Fruit fly (Drosophila melanogaster) whole organism, larva: ENCODE data around the gene galla-2.

Experiments
- noc ChIP-seq: fragments of 200-800 bp; sonication (Bioruptor generic); optimal IDR thresholded peaks from 3 replicates; lab custom pipeline; 2019; ENCODE audit warnings: missing biosample characterization, mild to moderate bottlenecking, missing genetic modification characterization, moderate library complexity

Gene galla-2

DNA sequence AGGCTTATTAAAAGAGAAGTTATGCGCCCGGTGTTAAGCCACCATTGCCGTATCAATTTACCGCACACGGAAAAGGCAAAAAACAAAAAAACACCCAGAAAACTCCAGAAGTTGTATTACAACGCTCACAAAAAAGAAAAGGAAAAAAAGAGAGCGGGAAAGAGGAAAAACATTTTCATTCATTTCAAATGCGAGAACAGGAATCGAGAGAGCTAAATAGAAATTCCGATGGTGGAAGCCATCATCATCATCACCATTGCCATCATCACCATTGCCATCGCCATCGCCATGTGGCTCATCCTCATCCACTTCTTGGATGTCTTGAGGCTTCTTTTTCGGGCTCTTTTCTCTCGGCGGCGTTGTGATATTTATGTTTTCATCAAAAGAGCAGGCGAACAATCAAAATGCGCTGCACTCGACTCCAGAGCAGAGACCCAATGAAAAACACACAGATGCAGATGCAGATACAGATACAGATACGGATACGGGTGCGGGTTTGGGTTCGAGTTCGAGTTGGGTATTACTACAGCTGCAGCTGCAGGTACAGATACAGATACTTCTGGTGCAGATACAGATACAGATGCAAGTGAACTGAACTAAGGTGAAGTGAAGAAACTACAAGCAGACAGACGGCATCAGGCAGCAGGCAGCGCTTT lies 31.5 kb upstream of the galla-2 start:
- TF ChIP-seq noc (tag; lab: Kevin White, UChicago) = no peak

DNA sequence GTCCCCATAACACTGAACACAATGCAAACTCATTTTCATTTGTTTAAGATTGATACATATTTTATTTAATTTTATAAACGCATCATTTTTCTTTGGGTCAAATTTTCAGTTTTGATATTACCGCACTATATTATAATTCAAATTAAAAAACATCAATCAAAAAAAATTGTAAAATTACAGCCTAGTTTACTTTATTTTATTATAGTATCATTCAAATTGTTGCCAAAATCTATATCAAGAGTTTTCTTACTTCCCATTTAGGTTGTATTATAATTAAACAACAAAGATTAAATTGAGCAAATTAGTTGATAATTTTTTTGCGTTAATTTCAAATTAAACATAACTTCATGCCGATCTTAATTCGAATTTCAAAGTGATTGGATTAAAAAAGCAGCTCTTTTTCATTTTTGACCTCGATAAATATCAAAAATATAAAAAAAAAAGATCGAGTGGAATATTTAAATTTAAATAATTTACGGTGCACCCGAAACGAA lies 30.8 kb upstream of the galla-2 start:
- no peak for TF ChIP-seq noc (tag; lab: Kevin White, UChicago)

DNA sequence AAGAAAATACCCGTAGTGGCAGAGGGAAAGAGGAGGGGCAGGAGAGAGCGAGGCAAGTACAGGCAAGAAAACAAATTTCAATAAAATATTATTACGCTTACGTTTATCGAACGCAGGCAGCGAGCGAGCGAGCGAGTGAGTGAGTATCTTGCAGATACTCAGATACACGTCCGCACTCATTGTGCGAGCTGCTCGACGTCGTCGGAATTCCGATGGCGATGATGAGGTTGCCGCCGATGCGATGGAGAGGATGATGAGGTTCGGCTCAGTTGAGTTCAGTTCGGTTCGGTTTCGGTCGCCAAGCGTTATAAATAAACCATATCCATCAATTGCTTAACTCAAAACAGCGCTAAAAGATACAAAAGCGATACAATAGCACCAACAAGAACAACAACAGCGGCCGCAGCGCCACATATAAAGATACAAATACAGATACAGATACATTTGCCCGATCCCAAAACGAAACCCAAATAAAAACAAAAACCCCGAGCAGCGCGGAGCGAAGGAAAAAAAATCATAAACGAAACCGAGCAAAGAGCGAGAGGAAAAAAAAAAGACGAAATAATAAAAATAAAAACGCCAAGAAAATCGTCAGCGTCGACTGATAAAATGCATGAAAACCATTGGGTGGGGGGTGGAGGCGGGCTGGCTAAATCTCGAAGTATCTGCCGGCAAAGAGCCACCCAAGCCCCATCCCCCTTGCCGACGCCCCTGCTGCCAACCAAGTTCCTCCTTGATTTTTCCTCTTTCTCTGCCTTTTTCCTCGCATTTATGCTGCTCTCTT lies 30.2 kb upstream of the galla-2 start:
- TF ChIP-seq noc (tag; lab: Kevin White, UChicago) = peak; percentile 32

DNA sequence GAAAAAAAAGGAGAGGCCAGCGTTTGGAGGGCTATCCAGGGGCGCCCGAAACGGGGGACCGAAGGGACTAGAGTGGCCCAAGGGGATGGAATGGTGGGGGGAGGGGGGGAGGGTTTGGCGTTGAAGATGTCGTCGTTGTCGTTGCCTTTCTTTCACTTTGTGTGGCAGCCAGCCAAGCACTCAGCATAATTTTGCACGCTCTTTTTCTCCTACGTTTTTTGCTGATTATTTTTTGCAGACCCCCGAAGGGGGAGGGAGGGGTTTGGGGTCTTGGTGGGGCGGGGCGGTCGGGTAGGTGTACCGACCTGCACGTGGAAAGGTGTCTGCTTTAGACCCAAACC lies 29.6 kb upstream of the galla-2 start:
- TF ChIP-seq noc (tag; lab: Kevin White, UChicago) = no peak

DNA sequence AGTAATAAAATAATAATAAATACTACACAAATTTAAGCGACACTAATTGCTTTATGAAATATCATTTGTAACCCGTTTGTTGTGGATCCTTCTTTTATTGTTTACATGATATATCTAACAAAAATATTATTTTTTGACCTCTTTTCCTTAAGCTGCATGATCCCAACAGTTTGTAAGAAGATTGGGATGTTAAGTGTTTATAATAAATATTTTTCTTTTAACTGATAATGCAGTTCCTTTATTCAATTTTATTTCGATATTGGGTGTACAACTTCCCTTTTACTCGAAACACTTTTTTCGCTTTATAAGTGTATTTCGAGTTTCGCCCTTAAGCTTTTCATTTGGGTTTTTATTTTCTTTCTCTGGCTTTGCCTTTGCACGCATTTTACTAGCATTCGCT lies 29.1 kb upstream of the galla-2 start:
- TF ChIP-seq noc (tag; lab: Kevin White, UChicago) = no peak

DNA sequence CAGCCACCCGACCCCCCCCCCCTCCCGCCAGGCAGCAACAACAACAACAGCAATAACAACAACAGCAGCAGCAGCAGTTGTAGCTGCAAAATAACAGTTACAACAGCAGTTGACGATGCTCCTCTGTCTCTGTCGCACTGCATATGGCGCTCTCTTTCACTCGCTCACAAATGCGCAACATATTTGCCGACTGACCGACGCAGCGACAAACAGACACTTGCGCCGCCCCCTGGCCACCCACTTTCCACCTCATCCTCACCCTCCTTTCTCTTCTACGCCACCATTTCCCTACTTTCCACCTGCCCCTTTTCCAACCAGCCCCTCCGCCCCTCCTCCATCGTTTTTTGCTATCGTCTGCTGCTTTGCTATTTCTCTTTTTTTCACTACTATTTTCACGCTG lies 28.7 kb upstream of the galla-2 start:
- TF ChIP-seq noc (tag; lab: Kevin White, UChicago) = no peak

DNA sequence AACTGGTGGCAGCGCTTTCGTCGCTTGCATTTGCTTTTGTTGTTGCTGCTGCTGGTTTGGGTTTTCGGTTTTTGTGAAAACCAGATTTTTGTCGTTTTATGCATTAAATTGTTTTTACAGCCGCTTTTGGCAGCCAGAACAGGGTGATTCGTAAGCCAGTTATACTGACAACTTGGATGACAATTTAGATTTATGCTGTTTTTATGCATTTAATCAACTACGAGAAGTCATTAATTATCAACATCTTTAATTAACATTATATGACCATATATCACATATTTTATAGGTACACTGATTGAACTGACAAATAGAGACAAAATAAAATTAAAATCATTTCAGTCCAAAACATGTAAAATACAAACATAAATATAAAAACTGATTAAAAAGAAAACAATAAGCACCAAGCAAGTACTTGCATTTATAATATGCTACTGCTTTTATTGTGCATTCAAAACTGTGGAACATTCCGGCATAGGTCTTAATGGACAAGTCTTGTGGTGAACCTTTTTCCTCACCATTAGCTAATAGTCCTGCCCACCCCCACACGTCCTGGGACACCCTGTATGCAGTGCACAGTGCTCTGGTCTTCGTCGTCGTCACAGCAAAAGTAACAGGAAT lies 27.8 kb upstream of the galla-2 start:
- no peak for TF ChIP-seq noc (tag; lab: Kevin White, UChicago)

DNA sequence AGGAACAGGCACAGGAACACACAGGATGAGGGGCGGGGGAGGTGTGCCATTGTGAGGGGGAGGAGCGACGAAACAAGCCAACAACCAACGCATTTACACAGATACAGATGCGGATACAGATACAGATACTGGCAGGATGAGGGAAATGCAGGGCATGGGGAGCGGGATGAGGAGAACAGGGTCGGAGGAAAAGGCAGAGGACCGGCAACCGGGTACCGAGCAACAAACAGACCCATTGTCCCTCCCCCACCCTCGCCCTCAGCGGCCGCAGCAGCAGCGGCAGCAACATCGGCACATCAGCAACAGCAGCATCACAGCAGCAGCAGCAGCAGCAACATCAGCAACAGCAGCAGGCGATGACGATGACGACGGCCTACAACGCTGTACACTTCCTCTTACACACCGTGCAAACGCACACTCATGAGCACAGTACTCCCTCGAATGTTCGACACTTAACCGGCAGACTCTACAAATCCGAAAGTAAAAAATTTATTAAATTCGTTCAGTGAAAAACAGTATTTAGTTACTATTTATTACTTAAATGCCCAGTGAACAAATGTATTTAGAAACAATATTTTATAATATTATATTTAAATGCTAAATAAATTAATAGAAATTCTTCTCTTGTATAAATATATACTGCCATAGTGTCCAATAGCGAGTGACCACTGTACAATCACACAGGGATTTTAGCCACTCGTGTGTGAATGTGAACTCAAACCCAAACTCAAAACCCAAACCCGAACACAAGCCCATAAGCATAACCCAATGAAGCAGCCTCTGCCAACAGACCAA lies 27.1 kb upstream of the galla-2 start:
- TF ChIP-seq noc (tag; lab: Kevin White, UChicago) = peak; percentile 51

DNA sequence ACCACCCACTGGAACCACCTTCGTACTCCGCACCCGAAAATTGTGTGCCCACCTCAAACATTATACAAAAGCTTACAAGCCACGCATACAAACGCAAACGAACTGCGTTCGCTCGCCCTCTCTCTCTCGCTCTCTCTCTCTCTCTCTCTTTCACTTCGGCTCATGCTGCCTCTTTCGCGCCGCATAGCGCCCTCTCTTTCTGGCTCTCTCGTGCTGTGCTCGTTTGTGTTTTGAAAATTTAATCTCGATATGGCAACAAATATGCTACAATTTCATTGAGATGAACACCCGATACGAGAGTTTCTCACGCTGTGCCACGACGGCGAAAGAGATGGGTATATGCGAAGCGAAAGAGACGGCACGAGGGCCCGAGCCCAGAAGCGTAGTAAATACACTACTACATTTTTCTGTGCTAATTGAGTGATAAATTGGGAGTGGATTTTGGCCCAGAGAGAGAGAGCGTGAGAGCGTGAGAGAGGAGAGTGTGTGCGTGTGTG lies 26.1 kb upstream of the galla-2 start:
- peak; percentile 31 for TF ChIP-seq noc (tag; lab: Kevin White, UChicago)

DNA sequence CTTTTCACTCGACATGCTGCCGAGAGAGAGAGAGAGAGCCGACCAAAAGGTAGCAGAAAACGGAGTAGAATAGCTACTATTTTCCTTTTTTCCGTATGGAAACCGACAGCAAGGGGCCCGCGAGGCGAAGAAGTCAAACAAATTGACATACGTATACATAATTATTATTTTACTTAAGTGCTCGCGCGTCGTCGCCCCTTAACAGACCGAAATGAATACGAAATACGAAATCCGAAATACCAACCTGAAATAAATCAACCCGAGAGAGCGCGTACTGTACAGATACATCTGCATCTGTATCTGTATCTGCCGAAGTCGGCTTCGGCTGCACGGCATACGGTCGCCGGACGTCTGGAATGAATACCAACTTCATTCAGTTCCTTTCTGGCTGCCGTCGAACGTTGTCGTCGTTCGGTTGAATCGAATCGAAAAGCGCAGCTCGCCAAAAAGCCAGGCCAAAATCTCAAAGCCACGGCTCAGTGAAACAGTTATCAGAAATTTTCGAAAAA lies 25.1 kb upstream of the galla-2 start:
- TF ChIP-seq noc (tag; lab: Kevin White, UChicago) = peak; percentile 44

DNA sequence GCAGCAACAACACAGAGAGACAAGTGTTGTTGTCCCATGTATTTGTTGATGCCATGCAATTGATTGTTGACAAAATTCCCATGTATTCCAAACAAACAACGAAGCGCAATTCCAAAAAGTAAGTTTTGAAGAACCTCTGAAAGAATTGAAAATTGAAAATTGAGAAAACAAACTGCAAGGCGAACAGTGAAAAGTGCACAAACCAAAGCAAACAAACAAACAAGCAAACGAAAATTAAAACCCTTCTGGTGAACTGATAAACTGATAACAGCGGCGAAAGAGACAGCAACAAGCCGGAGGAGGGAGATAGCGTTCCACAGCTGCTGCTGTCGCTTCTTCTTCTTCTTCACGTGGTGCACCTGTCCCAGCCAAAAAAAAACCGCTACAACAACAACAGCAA lies 24.1 kb upstream of the galla-2 start:
- no peak for TF ChIP-seq noc (tag; lab: Kevin White, UChicago)

DNA sequence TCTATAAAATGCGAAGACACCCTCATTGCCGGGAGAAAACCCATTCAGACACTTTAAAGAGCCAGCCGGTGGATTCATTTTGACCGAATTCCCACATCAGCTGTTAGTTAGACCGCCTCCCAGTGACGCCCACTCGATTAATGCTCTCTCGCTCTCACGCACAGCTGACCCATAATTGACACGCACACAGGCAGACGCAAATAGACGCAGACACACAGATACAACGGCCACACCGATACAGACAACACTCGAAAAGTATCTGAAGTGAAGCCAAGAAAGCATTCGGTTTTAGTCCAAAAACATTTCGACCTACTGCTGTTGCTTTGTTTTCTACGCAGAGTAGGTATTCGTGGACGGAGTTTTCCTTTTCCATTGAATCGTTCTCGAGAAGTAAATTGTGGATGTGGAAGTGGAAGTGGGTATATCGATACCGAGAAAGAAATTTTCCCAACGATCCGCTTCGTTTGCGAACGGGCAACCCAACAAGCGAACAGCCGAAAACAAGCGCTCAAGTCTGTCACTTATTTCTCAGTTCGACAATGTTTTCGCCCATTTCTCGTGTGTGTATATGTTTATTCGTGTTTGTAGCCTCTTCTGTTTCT lies 22.5 kb upstream of the galla-2 start:
- TF ChIP-seq noc (tag; lab: Kevin White, UChicago) = no peak

DNA sequence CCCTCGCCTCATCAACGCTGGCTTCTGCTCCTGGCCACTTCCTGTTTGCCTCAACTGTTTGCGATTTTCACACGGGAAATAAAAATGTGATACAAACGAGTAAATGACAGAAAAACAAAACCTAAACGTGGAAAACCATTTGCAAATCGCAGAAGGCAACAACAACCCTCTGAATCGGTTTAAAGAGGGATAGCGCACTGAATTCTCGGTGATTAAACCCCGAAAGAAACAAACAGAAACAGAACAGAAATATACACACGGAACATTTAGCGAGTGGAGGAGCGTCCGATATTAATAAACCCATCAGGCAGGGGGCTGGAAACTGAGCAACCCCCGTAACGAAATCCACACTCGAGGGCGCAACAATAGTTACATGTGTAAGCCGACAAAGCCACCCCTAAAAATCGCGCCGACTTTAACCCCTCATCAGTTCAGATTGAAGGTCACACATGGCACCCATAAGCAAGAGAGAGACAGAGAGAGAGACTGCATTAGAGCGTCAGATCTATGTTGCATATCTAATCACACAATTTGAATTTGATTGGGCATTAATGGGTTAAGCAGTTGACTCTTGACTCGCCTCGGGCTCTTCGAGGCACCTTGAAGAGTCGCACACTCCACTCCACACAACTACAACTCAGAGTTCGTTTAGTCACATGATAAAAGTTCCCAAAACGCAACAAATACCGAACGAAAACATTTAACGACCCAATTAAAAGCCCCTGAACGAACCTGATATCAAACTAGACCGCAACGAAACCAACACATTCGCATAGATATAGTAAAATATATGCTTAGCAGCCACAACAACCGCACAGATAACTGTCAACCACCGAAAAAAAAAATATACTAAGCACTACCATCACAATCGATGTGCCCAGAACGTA lies 20.8 kb upstream of the galla-2 start:
- TF ChIP-seq noc (tag; lab: Kevin White, UChicago) = no peak
